Worm (Caenorhabditis elegans) whole organism, L4 larva: ENCODE data around the gene W02D7.12.

Experiments
- R02D3.7 ChIP-seq: fragments of 150-350 bp; sonication (generic microtip); optimal IDR thresholded peaks from 3 replicates; lab custom pipeline; 2014; ENCODE audit warnings: missing biosample characterization, missing genetic modification characterization
- Y75B8A.6 ChIP-seq: fragments of 200-800 bp; sonication (Bioruptor generic); IDR thresholded peaks from 2 replicates; pipeline ENCODE4 v1.3.6; 2022; ENCODE audit warnings: missing genetic modification reagents, missing genetic modification characterization, missing compliant biosample characterization
- skn-1 ChIP-seq: fragments of 150-350 bp; optimal IDR thresholded peaks from 2 replicates; lab custom pipeline; 2014; ENCODE audit warnings: missing biosample characterization, missing genetic modification characterization
- spr-3 ChIP-seq: fragments of 200-800 bp; sonication (Bioruptor generic); optimal IDR thresholded peaks from 2 replicates; lab custom pipeline; 2018; ENCODE audit warnings: mild to moderate bottlenecking, missing genetic modification characterization, missing compliant biosample characterization

DNA sequence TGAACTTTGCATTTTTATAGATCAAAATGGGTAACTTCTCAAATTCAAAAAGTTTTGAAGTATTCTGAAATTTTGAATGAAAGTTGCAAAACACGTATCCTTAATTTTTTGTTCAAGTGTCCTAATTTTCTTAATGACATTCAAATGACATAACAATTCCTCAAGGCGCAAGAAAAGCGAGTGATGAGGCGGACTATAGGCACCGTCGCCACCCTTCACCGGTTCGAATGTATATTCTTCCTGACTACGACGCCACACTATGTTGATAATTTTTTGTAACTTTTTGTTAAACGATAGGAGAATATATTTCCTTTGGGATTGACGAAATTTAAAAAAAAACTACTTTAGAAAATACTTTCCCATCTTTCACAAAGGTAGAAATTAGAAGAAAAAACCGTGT is 29.7 kb upstream of the W02D7.12 start:
- TF ChIP-seq skn-1 (tag; lab: Kevin White, UChicago) = no peak
- TF ChIP-seq Y75B8A.6 (GFP tag; lab: Robert Waterston, UW) = no peak
- no peak for TF ChIP-seq R02D3.7
- no peak for TF ChIP-seq spr-3 (GFP tag; lab: Kevin White, UChicago)
